Worm (Caenorhabditis elegans) whole organism, early embryonic: Measurements from ENCODE around the gene Y51H4A.937.

Experiments used
- B0310.2 ChIP-seq: sonication (generic microtip); optimal IDR thresholded peaks from 2 replicates; lab custom pipeline; 2016; ENCODE audit warnings: mild to moderate bottlenecking, missing genetic modification characterization, missing compliant biosample characterization
- ama-1 ChIP-seq: fragments of 150-350 bp; optimal IDR thresholded peaks from 2 replicates; lab custom pipeline; 2014
- ceh-13 ChIP-seq: fragments of 200-800 bp; sonication (Bioruptor generic); optimal IDR thresholded peaks from 2 replicates; lab custom pipeline; 2018; ENCODE audit warnings: mild to moderate bottlenecking, missing genetic modification characterization, missing compliant biosample characterization
- ets-7 ChIP-seq: sonication (generic microtip); optimal IDR thresholded peaks from 2 replicates; lab custom pipeline; 2016; ENCODE audit warnings: missing genotype, missing genetic modification characterization, missing compliant biosample characterization
- flt-1 ChIP-seq: fragments of 200-800 bp; sonication (Bioruptor generic); IDR thresholded peaks from 2 replicates; pipeline ENCODE4 v1.3.6; 2022; ENCODE audit warnings: missing genetic modification characterization, missing compliant biosample characterization
- hnd-1 ChIP-seq: sonication (generic microtip); optimal IDR thresholded peaks from 2 replicates; lab custom pipeline; 2016; ENCODE audit warnings: missing genetic modification characterization, missing compliant biosample characterization
- pes-1 ChIP-seq: fragments of 200-800 bp; sonication (Bioruptor generic); IDR thresholded peaks from 2 replicates; pipeline ENCODE4 v1.3.6; 2022; ENCODE audit warnings: missing genetic modification reagents, missing genetic modification characterization, missing compliant biosample characterization
- scrt-1 ChIP-seq: fragments of 200-800 bp; sonication (Bioruptor generic); IDR thresholded peaks from 2 replicates; pipeline ENCODE4 v1.3.6; 2022; ENCODE audit warnings: missing genetic modification characterization, missing compliant biosample characterization
- sea-1 ChIP-seq: fragments of 200-800 bp; sonication (Bioruptor generic); conservative IDR thresholded peaks from 2 replicates; pipeline ENCODE4 v1.3.6; 2022; ENCODE audit warnings: missing genetic modification characterization, missing compliant biosample characterization
- tbx-11 ChIP-seq: fragments of 200-800 bp; sonication (Bioruptor generic); IDR thresholded peaks from 2 replicates; pipeline ENCODE4 v1.3.6; 2022; ENCODE audit warnings: missing genetic modification characterization, missing compliant biosample characterization
- tra-4 ChIP-seq: sonication (generic microtip); optimal IDR thresholded peaks from 2 replicates; lab custom pipeline; 2017; ENCODE audit warnings: missing genetic modification characterization, missing compliant biosample characterization

DNA sequence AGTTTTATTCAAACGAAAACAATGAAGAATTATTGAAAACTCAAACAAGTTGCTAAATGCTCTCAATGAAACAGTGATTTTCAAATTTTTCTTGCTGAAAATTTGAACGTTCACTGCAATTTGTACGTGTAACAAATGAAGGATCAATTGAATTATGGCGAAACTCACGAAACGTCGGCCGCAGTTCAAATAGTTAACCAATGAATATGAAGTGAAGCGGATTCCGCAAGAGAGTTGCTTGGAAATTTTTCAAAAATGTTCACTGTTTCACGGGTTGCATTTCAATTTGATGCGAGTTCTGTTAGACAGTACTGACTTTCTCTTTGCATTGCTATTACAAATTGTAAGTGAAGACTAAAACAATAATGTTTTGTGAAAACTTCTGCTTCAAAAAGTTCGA is 6.4 kb downstream of the Y51H4A.937 start:
- TF ChIP-seq ama-1 (lab: Kevin White, UChicago): no peak
- TF ChIP-seq flt-1: no peak
- no peak for TF ChIP-seq tra-4
- TF ChIP-seq B0310.2 (tag; lab: Kevin White, UChicago): no peak
- TF ChIP-seq hnd-1 (tag; lab: Kevin White, UChicago): no peak
- TF ChIP-seq pes-1: no peak
- no peak for TF ChIP-seq scrt-1
- no peak for TF ChIP-seq ceh-13 (GFP tag; lab: Kevin White, UChicago)
- no peak for TF ChIP-seq tbx-11
- no peak for TF ChIP-seq ets-7
- no peak for TF ChIP-seq sea-1 (GFP tag; lab: Robert Waterston, UW)
